Fruit fly (Drosophila melanogaster): ENCODE results near the gene CG1824.

dm6 chrX:12577722-12578121 is 17.7 kb downstream of the CG1824 start:
- peak; percentile 34 for TF ChIP-seq cic (GFP tag; optimal IDR thresholded peaks at IDR 0.05)
- peak; percentile 48 for TF ChIP-seq Mnt (GFP tag; optimal IDR thresholded peaks at IDR 0.05)
- TF ChIP-seq CG7045 (GFP tag; optimal IDR thresholded peaks at IDR 0.05), result no peak
- TF ChIP-seq Crg-1 (GFP tag; optimal IDR thresholded peaks at IDR 0.05), result peak; percentile 21
- TF ChIP-seq toe (GFP tag; optimal IDR thresholded peaks at IDR 0.05), result no peak
- TF ChIP-seq CG33017 (tag; optimal IDR thresholded peaks at IDR 0.05), result no peak
- TF ChIP-seq pad (GFP tag; optimal IDR thresholded peaks at IDR 0.05), result no peak

All from whole organism, adult.